Worm (Caenorhabditis elegans): ENCODE results near the gene B0198.2.
A peak's percentile ranks its signal among the peaks of the same experiment; 100 is the strongest.

Gene B0198.2

ce11 chrX:11999573-11999972 lies 26.0 kb upstream of the B0198.2 start:
- TF ChIP-seq tab-1 (GFP tag; IDR thresholded peaks at IDR 0.05), result no peak
- TF ChIP-seq med-1 (GFP tag; optimal IDR thresholded peaks at IDR 0.05; ENCODE audit: insufficient read depth), result no peak
- TF ChIP-seq ref-1 (GFP tag; conservative IDR thresholded peaks at IDR 0.05), result no peak
- no peak for TF ChIP-seq T22C8.4 (GFP tag; IDR thresholded peaks at IDR 0.05)
- no peak for TF ChIP-seq ztf-23 (GFP tag; IDR thresholded peaks at IDR 0.05)
- no peak for TF ChIP-seq flt-1 (GFP tag; IDR thresholded peaks at IDR 0.05)
- TF ChIP-seq ztf-29 (GFP tag; IDR thresholded peaks at IDR 0.05), result no peak
- no peak for TF ChIP-seq cog-1 (tag; optimal IDR thresholded peaks at IDR 0.05)
- no peak for TF ChIP-seq klf-2 (GFP tag; conservative IDR thresholded peaks at IDR 0.05)

ce11 chrX:12001600-12001999 lies 23.9 kb upstream of the B0198.2 start:
- TF ChIP-seq flt-1 (GFP tag; IDR thresholded peaks at IDR 0.05), result no peak
- no peak for TF ChIP-seq ztf-29 (GFP tag; IDR thresholded peaks at IDR 0.05)
- no peak for TF ChIP-seq ref-1 (GFP tag; conservative IDR thresholded peaks at IDR 0.05)
- no peak for TF ChIP-seq med-1 (GFP tag; optimal IDR thresholded peaks at IDR 0.05; ENCODE audit: insufficient read depth)
- TF ChIP-seq cog-1 (tag; optimal IDR thresholded peaks at IDR 0.05), result no peak
- TF ChIP-seq tab-1 (GFP tag; IDR thresholded peaks at IDR 0.05), result no peak
- TF ChIP-seq T22C8.4 (GFP tag; IDR thresholded peaks at IDR 0.05), result no peak

- TF ChIP-seq flt-1 (GFP tag; IDR thresholded peaks at IDR 0.05), result no peak
Observed at ce11 chrX:12003969-12004368, 21.6 kb upstream of the B0198.2 start.

- TF ChIP-seq T22C8.4 (GFP tag; IDR thresholded peaks at IDR 0.05) (no peak), tab-1 (GFP tag; IDR thresholded peaks at IDR 0.05) (no peak), ref-1 (GFP tag; conservative IDR thresholded peaks at IDR 0.05) (no peak), cog-1 (tag; optimal IDR thresholded peaks at IDR 0.05) (no peak), ztf-23 (GFP tag; IDR thresholded peaks at IDR 0.05) (no peak), ztf-29 (GFP tag; IDR thresholded peaks at IDR 0.05) (no peak), med-1 (GFP tag; optimal IDR thresholded peaks at IDR 0.05; ENCODE audit: insufficient read depth) (no peak), klf-2 (GFP tag; conservative IDR thresholded peaks at IDR 0.05) (no peak)
Observed at ce11 chrX:12004925-12005324, 20.6 kb upstream of the B0198.2 start.

ce11 chrX:12005499-12005959 lies 20.0 kb upstream of the B0198.2 start, which contains the start of gene sma-5:
Gene sma-5 (minus strand): TSS chrX:12005549.
- TF ChIP-seq T22C8.4 (GFP tag; IDR thresholded peaks at IDR 0.05), result no peak
- TF ChIP-seq cog-1 (tag; optimal IDR thresholded peaks at IDR 0.05), result no peak
- no peak for TF ChIP-seq med-1 (GFP tag; optimal IDR thresholded peaks at IDR 0.05; ENCODE audit: insufficient read depth)
- no peak for TF ChIP-seq klf-2 (GFP tag; conservative IDR thresholded peaks at IDR 0.05)
- no peak for TF ChIP-seq ztf-29 (GFP tag; IDR thresholded peaks at IDR 0.05)
- no peak for TF ChIP-seq flt-1 (GFP tag; IDR thresholded peaks at IDR 0.05)
- no peak for TF ChIP-seq ref-1 (GFP tag; conservative IDR thresholded peaks at IDR 0.05)
- TF ChIP-seq ztf-23 (GFP tag; IDR thresholded peaks at IDR 0.05), result no peak
- no peak for TF ChIP-seq tab-1 (GFP tag; IDR thresholded peaks at IDR 0.05)

- TF ChIP-seq cog-1 (tag; optimal IDR thresholded peaks at IDR 0.05), result no peak
- no peak for TF ChIP-seq ztf-29 (GFP tag; IDR thresholded peaks at IDR 0.05)
- no peak for TF ChIP-seq ztf-23 (GFP tag; IDR thresholded peaks at IDR 0.05)
- TF ChIP-seq med-1 (GFP tag; optimal IDR thresholded peaks at IDR 0.05; ENCODE audit: insufficient read depth), result no peak
Observed at ce11 chrX:12006470-12006869, 19.1 kb upstream of the B0198.2 start.

ce11 chrX:12007905-12008466 lies 17.6 kb upstream of the B0198.2 start:
- TF ChIP-seq ref-1 (GFP tag; conservative IDR thresholded peaks at IDR 0.05) (no peak), ztf-23 (GFP tag; IDR thresholded peaks at IDR 0.05) (no peak), cog-1 (tag; optimal IDR thresholded peaks at IDR 0.05) (no peak), ztf-29 (GFP tag; IDR thresholded peaks at IDR 0.05) (no peak), T22C8.4 (GFP tag; IDR thresholded peaks at IDR 0.05) (no peak), tab-1 (GFP tag; IDR thresholded peaks at IDR 0.05) (no peak), med-1 (GFP tag; optimal IDR thresholded peaks at IDR 0.05; ENCODE audit: insufficient read depth) (no peak), klf-2 (GFP tag; conservative IDR thresholded peaks at IDR 0.05) (no peak), flt-1 (GFP tag; IDR thresholded peaks at IDR 0.05) (no peak)

ce11 chrX:12017908-12018479 lies 7.5 kb upstream of the B0198.2 start, which contains the start of the genes nmat-1 and ucr-2.1:
Gene nmat-1 (minus strand): TSS chrX:12018043.
Gene ucr-2.1 (plus strand): TSS chrX:12018429.
- TF ChIP-seq ztf-29 (GFP tag; IDR thresholded peaks at IDR 0.05) (no peak; the same call in 1 of the 2 replicates), klf-2 (GFP tag; conservative IDR thresholded peaks at IDR 0.05) (no peak), flt-1 (GFP tag; IDR thresholded peaks at IDR 0.05) (0 out of 2 replicates have a peak, but pooled peaks have one; percentile 27), med-1 (GFP tag; optimal IDR thresholded peaks at IDR 0.05; ENCODE audit: insufficient read depth) (no peak), cog-1 (tag; optimal IDR thresholded peaks at IDR 0.05) (no peak), ref-1 (GFP tag; conservative IDR thresholded peaks at IDR 0.05) (no peak), T22C8.4 (GFP tag; IDR thresholded peaks at IDR 0.05) (no peak), tab-1 (GFP tag; IDR thresholded peaks at IDR 0.05) (no peak)

ce11 chrX:12021446-12021845 lies 4.1 kb upstream of the B0198.2 start:
- TF ChIP-seq ztf-29 (GFP tag; IDR thresholded peaks at IDR 0.05) (no peak), flt-1 (GFP tag; IDR thresholded peaks at IDR 0.05) (peak; percentile 39; the same call in 1 of the 2 replicates)

ce11 chrX:12022496-12022895 lies 3.0 kb upstream of the B0198.2 start:
- TF ChIP-seq cog-1 (tag; optimal IDR thresholded peaks at IDR 0.05) (no peak), ztf-23 (GFP tag; IDR thresholded peaks at IDR 0.05) (no peak), tab-1 (GFP tag; IDR thresholded peaks at IDR 0.05) (no peak), flt-1 (GFP tag; IDR thresholded peaks at IDR 0.05) (no peak), med-1 (GFP tag; optimal IDR thresholded peaks at IDR 0.05; ENCODE audit: insufficient read depth) (no peak), klf-2 (GFP tag; conservative IDR thresholded peaks at IDR 0.05) (no peak), ref-1 (GFP tag; conservative IDR thresholded peaks at IDR 0.05) (no peak), ztf-29 (GFP tag; IDR thresholded peaks at IDR 0.05) (no peak), T22C8.4 (GFP tag; IDR thresholded peaks at IDR 0.05) (no peak)

Data from whole organism, midembryonic.